Worm (Caenorhabditis elegans) whole organism, mixed stage, embryonic: ENCODE measurements around the gene cpg-1.

Experiments used
- M03D4.4 ChIP-seq: sonication (generic microtip); optimal IDR thresholded peaks from 2 replicates; lab custom pipeline; 2017; ENCODE audit warnings: mild to moderate bottlenecking, missing genetic modification characterization, missing compliant biosample characterization
- bed-3 ChIP-seq: fragments of 200-800 bp; sonication (Bioruptor generic); optimal IDR thresholded peaks from 3 replicates; lab custom pipeline; 2018; ENCODE audit warnings: mild to moderate bottlenecking, missing genetic modification characterization, moderate library complexity, missing compliant biosample characterization
- blmp-1 ChIP-seq: fragments of 150-350 bp; optimal IDR thresholded peaks from 2 replicates; lab custom pipeline; 2014; ENCODE audit warnings: missing biosample characterization, missing genetic modification characterization
- ceh-39 ChIP-seq: fragments of 150-350 bp; optimal IDR thresholded peaks from 2 replicates; lab custom pipeline; 2014; ENCODE audit warnings: missing biosample characterization, missing genetic modification characterization
- ceh-43 ChIP-seq: fragments of 200-800 bp; sonication (Bioruptor generic); optimal IDR thresholded peaks from 2 replicates; lab custom pipeline; 2018; ENCODE audit warnings: mild to moderate bottlenecking, missing genetic modification characterization, moderate library complexity, missing compliant biosample characterization
- ceh-83 ChIP-seq: fragments of 200-800 bp; sonication (Bioruptor generic); optimal IDR thresholded peaks from 2 replicates; lab custom pipeline; 2018; ENCODE audit warnings: mild to moderate bottlenecking, missing genetic modification characterization, missing compliant biosample characterization
- ces-1 ChIP-seq: fragments of 150-350 bp; optimal IDR thresholded peaks from 2 replicates; lab custom pipeline; 2014; ENCODE audit warnings: missing biosample characterization, missing genetic modification reagents, missing genetic modification characterization
- cnd-1 ChIP-seq: fragments of 200-800 bp; sonication (Bioruptor generic); optimal IDR thresholded peaks from 2 replicates; lab custom pipeline; 2018; ENCODE audit warnings: mild to moderate bottlenecking, missing genetic modification characterization, missing compliant biosample characterization
- drap-1 ChIP-seq: fragments of 200-800 bp; sonication (Bioruptor generic); optimal IDR thresholded peaks from 3 replicates; lab custom pipeline; 2018; ENCODE audit warnings: mild to moderate bottlenecking, missing genetic modification characterization, missing compliant biosample characterization
- elt-1 ChIP-seq: sonication (generic microtip); optimal IDR thresholded peaks from 2 replicates; lab custom pipeline; 2017; ENCODE audit warnings: missing genetic modification characterization, mild to moderate bottlenecking, missing compliant biosample characterization, antibody characterized with exemption, moderate library complexity, borderline replicate concordance; ENCODE audit not compliant: insufficient read depth
- elt-3 ChIP-seq: fragments of 150-350 bp; optimal IDR thresholded peaks from 2 replicates; lab custom pipeline; 2014; ENCODE audit warnings: missing biosample characterization, missing genetic modification characterization
- flh-1 ChIP-seq: fragments of 200-800 bp; sonication (Bioruptor generic); optimal IDR thresholded peaks from 2 replicates; lab custom pipeline; 2018; ENCODE audit warnings: mild to moderate bottlenecking, missing genetic modification characterization, moderate library complexity, missing compliant biosample characterization
- ham-2 ChIP-seq: fragments of 200-800 bp; sonication (Bioruptor generic); optimal IDR thresholded peaks from 2 replicates; lab custom pipeline; 2018; ENCODE audit warnings: mild to moderate bottlenecking, missing genetic modification characterization, missing compliant biosample characterization
- hlh-1 ChIP-seq: fragments of 150-350 bp; optimal IDR thresholded peaks from 2 replicates; lab custom pipeline; 2014; ENCODE audit warnings: missing biosample characterization, missing genetic modification reagents, missing genetic modification characterization
- lin-13 ChIP-seq: fragments of 150-350 bp; optimal IDR thresholded peaks from 2 replicates; lab custom pipeline; 2014; ENCODE audit warnings: missing biosample characterization, missing genetic modification characterization
- lin-32 ChIP-seq: fragments of 200-800 bp; sonication (Bioruptor generic); optimal IDR thresholded peaks from 2 replicates; lab custom pipeline; 2018; ENCODE audit warnings: mild to moderate bottlenecking, missing genetic modification characterization, missing compliant biosample characterization
- lsy-2 ChIP-seq: fragments of 150-350 bp; optimal IDR thresholded peaks from 2 replicates; lab custom pipeline; 2014; ENCODE audit warnings: missing biosample characterization, missing genetic modification characterization
- mab-5 ChIP-seq: fragments of 150-350 bp; optimal IDR thresholded peaks from 2 replicates; lab custom pipeline; 2014; ENCODE audit warnings: missing biosample characterization, missing genetic modification characterization
- mep-1 ChIP-seq: fragments of 150-350 bp; optimal IDR thresholded peaks from 2 replicates; lab custom pipeline; 2017; ENCODE audit warnings: missing biosample characterization, missing genetic modification reagents, missing genetic modification characterization, inconsistent platforms
- mls-2 ChIP-seq: sonication (generic microtip); optimal IDR thresholded peaks from 2 replicates; lab custom pipeline; 2016; ENCODE audit warnings: mild to moderate bottlenecking, missing genetic modification characterization, moderate library complexity, missing compliant biosample characterization
- nhr-12 ChIP-seq: fragments of 150-350 bp; optimal IDR thresholded peaks from 2 replicates; lab custom pipeline; 2014; ENCODE audit warnings: missing biosample characterization, missing genetic modification characterization
- nhr-237 ChIP-seq: fragments of 150-350 bp; optimal IDR thresholded peaks from 2 replicates; lab custom pipeline; 2014; ENCODE audit warnings: missing biosample characterization, missing genetic modification characterization
- nhr-28 ChIP-seq: fragments of 150-350 bp; optimal IDR thresholded peaks from 2 replicates; lab custom pipeline; 2014; ENCODE audit warnings: missing biosample characterization, missing genetic modification characterization
- nhr-76 ChIP-seq: sonication (generic microtip); optimal IDR thresholded peaks from 2 replicates; lab custom pipeline; 2017; ENCODE audit warnings: missing biosample characterization, missing genetic modification characterization
- pha-4 ChIP-seq: fragments of 150-350 bp; optimal IDR thresholded peaks from 2 replicates; lab custom pipeline; 2018; ENCODE audit warnings: missing biosample characterization, missing genetic modification reagents, missing genetic modification characterization
- sem-2 ChIP-seq: fragments of 200-800 bp; sonication (Bioruptor generic); optimal IDR thresholded peaks from 2 replicates; lab custom pipeline; 2018; ENCODE audit warnings: mild to moderate bottlenecking, missing genetic modification characterization, missing compliant biosample characterization
- snpc-4 ChIP-seq: fragments of 150-350 bp; optimal IDR thresholded peaks from 2 replicates; lab custom pipeline; 2014; ENCODE audit warnings: missing biosample characterization, missing genetic modification characterization
- sptf-1 ChIP-seq: sonication (generic microtip); optimal IDR thresholded peaks from 2 replicates; lab custom pipeline; 2017; ENCODE audit warnings: mild to moderate bottlenecking, missing genetic modification characterization, moderate library complexity, missing compliant biosample characterization
- tbx-8 ChIP-seq: fragments of 200-800 bp; sonication (Bioruptor generic); optimal IDR thresholded peaks from 2 replicates; lab custom pipeline; 2018; ENCODE audit warnings: mild to moderate bottlenecking, missing genetic modification characterization, moderate library complexity, missing compliant biosample characterization
- unc-120 ChIP-seq: sonication (generic microtip); optimal IDR thresholded peaks from 2 replicates; lab custom pipeline; 2017; ENCODE audit warnings: missing genetic modification characterization, missing compliant biosample characterization; ENCODE audit not compliant: poor library complexity, severe bottlenecking
- unc-39 ChIP-seq: fragments of 150-350 bp; optimal IDR thresholded peaks from 2 replicates; lab custom pipeline; 2014; ENCODE audit warnings: missing biosample characterization, missing genetic modification characterization
- unc-62 ChIP-seq: fragments of 150-350 bp; optimal IDR thresholded peaks from 2 replicates; lab custom pipeline; 2014; ENCODE audit warnings: missing biosample characterization, missing genetic modification reagents, missing genetic modification characterization
- zip-8 ChIP-seq: fragments of 150-350 bp; optimal IDR thresholded peaks from 2 replicates; lab custom pipeline; 2014; ENCODE audit warnings: missing biosample characterization, missing genetic modification characterization

Gene cpg-1

DNA sequence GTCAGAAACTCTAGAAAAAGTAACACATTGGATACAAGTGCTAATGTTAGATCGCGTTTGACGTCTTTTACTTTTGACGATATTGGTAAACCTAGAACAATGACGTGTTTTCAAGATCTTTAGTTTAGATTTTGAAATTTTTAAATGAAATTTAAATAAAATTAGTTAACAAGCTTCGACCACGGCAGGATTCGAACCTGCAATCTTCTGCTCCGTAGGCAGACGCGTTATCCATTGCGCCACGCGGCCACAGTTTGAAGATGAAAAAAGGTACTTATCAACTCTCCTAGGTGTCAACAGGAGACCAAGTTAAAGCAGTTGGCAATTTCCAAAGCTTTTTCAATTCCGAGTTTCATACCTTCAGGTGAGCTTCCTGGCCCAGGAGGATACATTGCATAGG, 39.8 kb upstream of the cpg-1 start:
- TF ChIP-seq hlh-1 (tag; lab: Kevin White, UChicago) (no peak), lin-32 (no peak), mls-2 (no peak), mab-5 (no peak), nhr-237 (tag; lab: Kevin White, UChicago) (no peak), elt-1 (tag; lab: Kevin White, UChicago) (no peak), lin-13 (tag; lab: Kevin White, UChicago) (no peak)

DNA sequence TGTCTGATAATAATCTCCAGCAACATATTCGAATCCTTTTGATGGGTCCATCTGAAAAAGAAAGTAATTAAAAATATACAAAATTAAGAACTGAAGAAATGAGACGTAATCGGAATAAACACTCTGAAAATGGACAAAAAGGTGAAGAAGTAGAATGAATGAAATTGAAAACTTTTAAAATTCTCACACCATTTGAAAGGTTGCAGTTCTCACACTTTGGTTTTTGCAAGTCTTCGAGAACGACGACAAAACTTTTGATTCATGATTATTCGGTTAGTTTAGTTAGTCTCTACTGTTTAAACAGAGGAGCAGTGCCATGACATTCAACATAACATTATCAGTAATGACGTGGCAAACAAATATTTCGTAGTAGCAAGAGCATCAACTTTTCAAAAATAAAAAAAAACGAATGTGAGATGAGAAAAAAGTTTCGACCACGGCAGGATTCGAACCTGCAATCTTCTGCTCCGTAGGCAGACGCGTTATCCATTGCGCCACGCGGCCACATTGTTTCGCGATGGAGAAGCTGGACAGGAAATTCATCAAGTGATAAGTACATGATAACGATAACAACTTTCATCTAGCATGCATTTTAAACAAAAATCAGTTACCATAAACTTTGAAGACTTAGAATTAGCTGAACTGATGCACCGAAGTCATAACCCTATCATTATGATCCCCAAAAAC, 39.1 kb upstream of the cpg-1 start, which contains the start of gene ceh-43:
ceh-43 (minus strand) TSS at position 51 of the 687 bp plus-strand sequence.
- no peak for TF ChIP-seq lin-32
- no peak for TF ChIP-seq ceh-43 (GFP tag; lab: Kevin White, UChicago)
- no peak for TF ChIP-seq nhr-12
- TF ChIP-seq elt-1 (tag; lab: Kevin White, UChicago), result no peak
- no peak for TF ChIP-seq ham-2 (GFP tag; lab: Kevin White, UChicago)
- no peak for TF ChIP-seq lsy-2 (tag; lab: Kevin White, UChicago)
- TF ChIP-seq mep-1 (tag; lab: Kevin White, UChicago), result no peak
- TF ChIP-seq mab-5, result no peak
- no peak for TF ChIP-seq ceh-39
- TF ChIP-seq bed-3, result no peak
- TF ChIP-seq lin-13 (tag; lab: Kevin White, UChicago), result no peak
- TF ChIP-seq drap-1 (GFP tag; lab: Kevin White, UChicago), result no peak
- TF ChIP-seq mls-2, result no peak
- TF ChIP-seq ceh-83 (GFP tag; lab: Kevin White, UChicago), result no peak
- TF ChIP-seq zip-8 (tag; lab: Kevin White, UChicago), result no peak
- TF ChIP-seq unc-120 (tag; lab: Kevin White, UChicago), result no peak
- no peak for TF ChIP-seq nhr-76 (tag; lab: Kevin White, UChicago)
- TF ChIP-seq blmp-1, result no peak
- no peak for TF ChIP-seq unc-39
- TF ChIP-seq ces-1, result no peak
- TF ChIP-seq, all 35 proteins: peak for 0

DNA sequence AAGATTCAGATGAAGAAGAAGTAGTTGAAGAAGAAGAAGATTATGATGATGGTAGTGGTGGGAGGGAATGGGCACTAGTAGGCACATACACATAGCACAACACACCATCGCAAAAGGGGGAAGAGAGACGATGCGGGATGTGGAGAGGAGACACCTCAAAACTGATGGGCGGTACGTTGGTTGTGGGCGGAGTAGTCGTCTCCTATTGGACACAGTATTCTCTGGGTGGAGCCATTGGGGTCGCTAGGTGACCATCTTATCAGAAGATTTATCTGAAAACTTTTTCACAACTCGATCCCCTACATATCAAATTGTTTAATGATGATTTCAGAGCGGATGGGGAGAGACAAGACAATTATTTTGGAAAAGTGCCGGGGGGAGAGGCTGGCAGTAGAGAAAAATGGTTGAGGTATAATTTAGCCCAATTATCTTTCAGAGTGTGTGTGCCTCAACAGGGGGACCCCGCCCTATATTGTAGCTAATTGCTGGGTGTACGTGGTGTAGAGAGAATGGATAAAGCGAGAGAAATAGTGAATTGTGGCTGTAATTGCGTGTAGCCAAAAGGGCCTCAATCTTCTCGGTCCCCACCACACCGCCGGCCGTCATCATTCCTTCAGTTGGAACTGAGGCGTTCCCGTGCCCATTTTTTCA, 38.3 kb upstream of the cpg-1 start:
- peak; percentile 71 for TF ChIP-seq lsy-2 (tag; lab: Kevin White, UChicago)
- no peak for TF ChIP-seq ces-1
- no peak for TF ChIP-seq mab-5
- TF ChIP-seq tbx-8 (GFP tag; lab: Kevin White, UChicago), result no peak
- no peak for TF ChIP-seq bed-3
- peak; percentile 99 for TF ChIP-seq ceh-43 (GFP tag; lab: Kevin White, UChicago)
- TF ChIP-seq blmp-1, result no peak
- TF ChIP-seq elt-1 (tag; lab: Kevin White, UChicago), result no peak
- peak; percentile 50 for TF ChIP-seq mls-2
- TF ChIP-seq cnd-1, result no peak
- peak; percentile 39 for TF ChIP-seq sptf-1 (tag; lab: Kevin White, UChicago)
- no peak for TF ChIP-seq lin-13 (tag; lab: Kevin White, UChicago)
- no peak for TF ChIP-seq snpc-4
- no peak for TF ChIP-seq nhr-28
- TF ChIP-seq ham-2 (GFP tag; lab: Kevin White, UChicago), result peak; percentile 44
- TF ChIP-seq flh-1 (GFP tag; lab: Kevin White, UChicago), result no peak
- TF ChIP-seq unc-62, result no peak

- TF ChIP-seq ceh-43 (GFP tag; lab: Kevin White, UChicago) (peak; percentile 99), mls-2 (peak; percentile 30), blmp-1 (no peak), nhr-76 (tag; lab: Kevin White, UChicago) (no peak)
These were observed 36.4 kb upstream of the cpg-1 start for ce11 chrIII:4452749-4453148.

DNA sequence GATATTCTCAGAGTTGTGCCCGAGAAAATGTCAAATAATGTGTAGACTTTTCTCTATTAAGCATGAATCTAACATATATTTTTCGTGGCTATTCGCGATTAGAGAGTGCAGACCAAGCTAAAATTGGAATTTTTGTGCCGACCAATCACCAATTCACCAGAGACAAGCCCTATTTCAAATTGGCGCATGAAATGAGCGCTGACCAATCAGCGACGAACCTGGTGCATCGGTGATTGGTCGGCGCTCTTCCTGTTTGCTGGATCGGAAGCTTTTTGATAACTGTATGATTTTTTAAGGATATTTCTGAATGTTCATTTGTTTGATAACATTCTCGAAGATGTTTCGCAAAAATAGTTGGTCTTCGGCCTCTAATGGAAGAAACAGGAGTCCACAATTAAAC, 35.9 kb upstream of the cpg-1 start:
- TF ChIP-seq mep-1 (tag; lab: Kevin White, UChicago) (no peak), ham-2 (GFP tag; lab: Kevin White, UChicago) (no peak), sptf-1 (tag; lab: Kevin White, UChicago) (no peak), ceh-39 (no peak), mab-5 (no peak), M03D4.4 (tag; lab: Kevin White, UChicago) (no peak), tbx-8 (GFP tag; lab: Kevin White, UChicago) (no peak), pha-4 (tag; lab: Kevin White, UChicago) (no peak), drap-1 (GFP tag; lab: Kevin White, UChicago) (no peak), elt-3 (no peak), snpc-4 (no peak), lin-32 (no peak), nhr-28 (no peak), flh-1 (GFP tag; lab: Kevin White, UChicago) (no peak), zip-8 (tag; lab: Kevin White, UChicago) (no peak), nhr-76 (tag; lab: Kevin White, UChicago) (no peak), sem-2 (GFP tag; lab: Kevin White, UChicago) (no peak), unc-120 (tag; lab: Kevin White, UChicago) (no peak), blmp-1 (no peak), elt-1 (tag; lab: Kevin White, UChicago) (no peak)
- TF ChIP-seq, all 35 proteins: peak for 0
